Fruit fly (Drosophila melanogaster) whole organism, wandering third instar larva: ENCODE data around the gene Bug22.

Experiments
- Abd-B ChIP-seq: fragments of >200 bp; optimal IDR thresholded peaks from 2 replicates; lab custom pipeline; 2017; ENCODE audit warnings: missing biosample characterization, missing genetic modification characterization
- CG32264 ChIP-seq: fragments of 200-800 bp; sonication (Bioruptor generic); optimal IDR thresholded peaks from 2 replicates; lab custom pipeline; 2016; ENCODE audit warnings: missing biosample characterization, missing genetic modification characterization
- CG9705 ChIP-seq: fragments of 200-800 bp; sonication (Bioruptor generic); optimal IDR thresholded peaks from 2 replicates; lab custom pipeline; 2018; ENCODE audit warnings: missing biosample characterization, mild to moderate bottlenecking, missing genetic modification characterization
- CrebA ChIP-seq: fragments of 200-800 bp; sonication (Bioruptor generic); optimal IDR thresholded peaks from 2 replicates; lab custom pipeline; 2016; ENCODE audit warnings: missing biosample characterization, mild to moderate bottlenecking, missing genetic modification characterization, borderline replicate concordance
- Dfd ChIP-seq: fragments of >200 bp; optimal IDR thresholded peaks from 2 replicates; lab custom pipeline; 2017; ENCODE audit warnings: missing biosample characterization, missing genetic modification characterization
- Dif ChIP-seq: fragments of 200-275, 200-300 bp; sonication (Bioruptor generic); optimal IDR thresholded peaks from 2 replicates; lab custom pipeline; 2018; ENCODE audit warnings: missing biosample characterization, missing genetic modification characterization; ENCODE audit not compliant: partially characterized antibody
- GATAd ChIP-seq: sonication (Bioruptor generic); optimal IDR thresholded peaks from 2 replicates; lab custom pipeline; 2016; ENCODE audit warnings: missing biosample characterization, missing genetic modification characterization
- HLH106 ChIP-seq: fragments of 200-800 bp; optimal IDR thresholded peaks from 3 replicates; lab custom pipeline; 2019; ENCODE audit warnings: missing biosample characterization, mild to moderate bottlenecking, missing genetic modification characterization, moderate library complexity
- Hnf4 ChIP-seq: fragments of 200-800 bp; sonication (Bioruptor generic); optimal IDR thresholded peaks from 2 replicates; lab custom pipeline; 2016; ENCODE audit warnings: missing biosample characterization, mild to moderate bottlenecking, missing genetic modification characterization
- Hr78 ChIP-seq: fragments of >200 bp; optimal IDR thresholded peaks from 2 replicates; lab custom pipeline; 2017; ENCODE audit warnings: missing biosample characterization, missing genetic modification characterization
- Hr83 ChIP-seq: fragments of 200-300 bp; sonication (Bioruptor generic); optimal IDR thresholded peaks from 2 replicates; lab custom pipeline; 2016; ENCODE audit warnings: missing biosample characterization, mild to moderate bottlenecking, missing genetic modification characterization, moderate library complexity; ENCODE audit not compliant: poor library complexity, severe bottlenecking
- Jra ChIP-seq: sonication (Bioruptor generic); optimal IDR thresholded peaks from 2 replicates; lab custom pipeline; 2016; ENCODE audit warnings: missing biosample characterization, missing genetic modification characterization
- Mio ChIP-seq: sonication (Bioruptor generic); optimal IDR thresholded peaks from 2 replicates; lab custom pipeline; 2016; ENCODE audit warnings: missing biosample characterization, missing genetic modification characterization
- Myc ChIP-seq: fragments of >200 bp; optimal IDR thresholded peaks from 2 replicates; lab custom pipeline; 2017
- N ChIP-seq: fragments of >200 bp; optimal IDR thresholded peaks from 2 replicates; lab custom pipeline; 2018; ENCODE audit warnings: missing biosample characterization, missing external identifiers, missing genetic modification characterization
- OdsH ChIP-seq: fragments of 200-800 bp; sonication (Bioruptor generic); optimal IDR thresholded peaks from 2 replicates; lab custom pipeline; 2016; ENCODE audit warnings: missing biosample characterization, mild to moderate bottlenecking, missing genetic modification characterization
- Rel ChIP-seq, 2 experiments: fragments of 200-800 bp; sonication (Bioruptor generic) in 1 of 2; optimal IDR thresholded peaks; 2 replicates in 1 of 2; 3 replicates in 1 of 2; lab custom pipeline; 2016 to 2019; ENCODE audit warnings: mild to moderate bottlenecking in 2 of 2, missing biosample characterization in 2 of 2, missing genetic modification characterization in 2 of 2, moderate library complexity in 1 of 2
- Sp1 ChIP-seq: fragments of 200-800 bp; sonication (Bioruptor generic); optimal IDR thresholded peaks from 3 replicates; lab custom pipeline; 2019; ENCODE audit warnings: missing biosample characterization, mild to moderate bottlenecking, missing genetic modification characterization, moderate library complexity
- Vsx2 ChIP-seq: fragments of 200-300, 225-300 bp; sonication (Bioruptor generic); optimal IDR thresholded peaks from 2 replicates; lab custom pipeline; 2018; ENCODE audit warnings: missing biosample characterization, missing genetic modification characterization; ENCODE audit not compliant: partially characterized antibody
- br ChIP-seq: fragments of 200-800 bp; sonication (Bioruptor generic); optimal IDR thresholded peaks from 2 replicates; lab custom pipeline; 2016; ENCODE audit warnings: missing biosample characterization, missing genetic modification characterization
- brk ChIP-seq: fragments of 200-800 bp; sonication (Bioruptor generic); optimal IDR thresholded peaks from 2 replicates; lab custom pipeline; 2016; ENCODE audit warnings: missing biosample characterization, mild to moderate bottlenecking, missing genetic modification characterization
- dl ChIP-seq, 2 experiments: fragments of 175-275, 200-275 bp in 1 of 2; fragments of 200-275 bp in 1 of 2; sonication (Bioruptor generic); optimal IDR thresholded peaks; lab custom pipeline; 2018; ENCODE audit warnings: mild to moderate bottlenecking in 2 of 2, missing biosample characterization in 2 of 2, missing genetic modification characterization in 2 of 2, moderate library complexity in 2 of 2; ENCODE audit not compliant: partially characterized antibody in 2 of 2, insufficient read depth in 1 of 2
- dmrt93B ChIP-seq: fragments of 200-800 bp; sonication (Bioruptor generic); optimal IDR thresholded peaks from 2 replicates; lab custom pipeline; 2018; ENCODE audit warnings: missing biosample characterization, mild to moderate bottlenecking, missing genetic modification characterization
- dsf ChIP-seq: sonication (Bioruptor generic); optimal IDR thresholded peaks from 2 replicates; lab custom pipeline; 2016; ENCODE audit warnings: missing biosample characterization, missing genetic modification characterization, borderline replicate concordance
- ey ChIP-seq: fragments of 200-800 bp; sonication (Bioruptor generic); optimal IDR thresholded peaks from 2 replicates; lab custom pipeline; 2016; ENCODE audit warnings: missing biosample characterization, missing genetic modification characterization
- foxo ChIP-seq, 2 experiments: fragments of 200-800 bp; sonication (Bioruptor generic); optimal IDR thresholded peaks; 2 replicates in 1 of 2; 3 replicates in 1 of 2; lab custom pipeline; 2016 to 2017; ENCODE audit warnings: missing biosample characterization in 2 of 2, missing genetic modification characterization in 2 of 2
- fru ChIP-seq: fragments of 200-800 bp; sonication (Bioruptor generic); optimal IDR thresholded peaks from 3 replicates; lab custom pipeline; 2016; ENCODE audit warnings: missing biosample characterization, mild to moderate bottlenecking, missing genetic modification characterization
- h ChIP-seq: fragments of 200-800 bp; sonication (Bioruptor generic); optimal IDR thresholded peaks from 3 replicates; lab custom pipeline; 2016; ENCODE audit warnings: missing biosample characterization, mild to moderate bottlenecking, missing genetic modification characterization
- jim ChIP-seq: fragments of 175-275, 200-325 bp; sonication (Bioruptor generic); optimal IDR thresholded peaks from 2 replicates; lab custom pipeline; 2016; ENCODE audit warnings: missing biosample characterization, mild to moderate bottlenecking, missing genetic modification characterization
- lola ChIP-seq: fragments of >200 bp; optimal IDR thresholded peaks from 2 replicates; lab custom pipeline; 2017; ENCODE audit warnings: missing biosample characterization, missing genetic modification characterization
- pan ChIP-seq: fragments of >200 bp; optimal IDR thresholded peaks from 2 replicates; lab custom pipeline; 2017
- psq ChIP-seq: fragments of 200-800 bp; sonication (Bioruptor generic); optimal IDR thresholded peaks from 3 replicates; lab custom pipeline; 2017; ENCODE audit warnings: missing biosample characterization, mild to moderate bottlenecking, missing genetic modification characterization, moderate library complexity
- rgr ChIP-seq: fragments of 200-800 bp; sonication (Bioruptor generic); optimal IDR thresholded peaks from 3 replicates; lab custom pipeline; 2016; ENCODE audit warnings: missing biosample characterization, mild to moderate bottlenecking, missing genetic modification characterization
- sage ChIP-seq: fragments of 200-800 bp; sonication (Bioruptor generic); optimal IDR thresholded peaks from 2 replicates; lab custom pipeline; 2016; ENCODE audit warnings: missing biosample characterization, mild to moderate bottlenecking, missing genetic modification characterization
- sv ChIP-seq: fragments of 200-800 bp; sonication (Bioruptor generic); optimal IDR thresholded peaks from 3 replicates; lab custom pipeline; 2016; ENCODE audit warnings: missing biosample characterization, missing genetic modification characterization
- tai ChIP-seq: sonication (Bioruptor generic); optimal IDR thresholded peaks from 2 replicates; lab custom pipeline; 2016; ENCODE audit warnings: missing biosample characterization, missing genetic modification characterization
- usp ChIP-seq: fragments of >200 bp; optimal IDR thresholded peaks from 2 replicates; lab custom pipeline; 2017; ENCODE audit warnings: missing biosample characterization, missing genetic modification characterization
- woc ChIP-seq: sonication (Bioruptor generic); optimal IDR thresholded peaks from 2 replicates; lab custom pipeline; 2016; ENCODE audit warnings: missing biosample characterization, mild to moderate bottlenecking, missing genetic modification characterization

The Bug22 gene

dm6 chr2L:10418981-10419380 is 11.7 kb downstream of the Bug22 start, which contains the start of gene RfC3:
Gene RfC3, plus strand, starts transcription at chr2L:10419190.
- TF ChIP-seq br (GFP tag; lab: Kevin White, UChicago) (no peak), dmrt93B (GFP tag; lab: Kevin White, UChicago) (no peak), N (no peak), GATAd (no peak), CG9705 (GFP tag; lab: Kevin White, UChicago) (no peak), Hnf4 (no peak), jim (GFP tag; lab: Kevin White, UChicago) (no peak), dsf (GFP tag; lab: Kevin White, UChicago) (no peak), ey (GFP tag; lab: Kevin White, UChicago) (no peak), tai (no peak), Hr78 (GFP tag; lab: Kevin White, UChicago) (no peak), foxo (GFP tag; optimal IDR thresholded peaks at IDR 0.05; lab: Kevin White, UChicago) (no peak)

- TF ChIP-seq HLH106 (tag; lab: Kevin White, UChicago) (peak; percentile 75), sage (GFP tag; lab: Kevin White, UChicago) (no peak), CG9705 (GFP tag; lab: Kevin White, UChicago) (peak; percentile 44), jim (GFP tag; lab: Kevin White, UChicago) (no peak), OdsH (GFP tag; lab: Kevin White, UChicago) (peak; percentile 5), woc (GFP tag; lab: Kevin White, UChicago) (peak; percentile 53), Myc (lab: Kevin White, UChicago) (no peak), Dif (GFP tag; lab: Kevin White, UChicago) (no peak), dl (GFP tag; optimal IDR thresholded peaks at IDR 0.05; lab: Kevin White, UChicago; ENCODE audit: insufficient read depth in 1 of 2, partially characterized antibody in 2 of 2) (no peak), rgr (GFP tag; lab: Kevin White, UChicago) (no peak), Hnf4 (peak; percentile 21), lola (GFP tag; lab: Kevin White, UChicago) (no peak), CrebA (GFP tag; lab: Kevin White, UChicago) (no peak), N (no peak), Sp1 (peak; percentile 61), dmrt93B (GFP tag; lab: Kevin White, UChicago) (no peak), Dfd (GFP tag; lab: Kevin White, UChicago) (no peak), fru (GFP tag; lab: Kevin White, UChicago) (no peak), psq (GFP tag; lab: Kevin White, UChicago) (peak; percentile 63), dsf (GFP tag; lab: Kevin White, UChicago) (no peak), Hr78 (GFP tag; lab: Kevin White, UChicago) (no peak), Mio (GFP tag; lab: Kevin White, UChicago) (no peak), CG32264 (peak; percentile 28), Abd-B (GFP tag; lab: Kevin White, UChicago) (no peak), usp (GFP tag; lab: Kevin White, UChicago) (no peak), Rel (GFP tag; optimal IDR thresholded peaks at IDR 0.05; lab: Kevin White, UChicago) (no peak), Rel (tag; optimal IDR thresholded peaks at IDR 0.05; lab: Kevin White, UChicago) (no peak), GATAd (no peak), Vsx2 (GFP tag; lab: Kevin White, UChicago) (no peak), brk (GFP tag; lab: Kevin White, UChicago) (no peak), tai (peak; percentile 5), pan (lab: Kevin White, UChicago) (no peak), br (GFP tag; lab: Kevin White, UChicago) (no peak), sv (GFP tag; lab: Kevin White, UChicago) (no peak), h (GFP tag; lab: Kevin White, UChicago) (no peak), Jra (GFP tag; lab: Kevin White, UChicago) (no peak), foxo (GFP tag; optimal IDR thresholded peaks at IDR 0.05; lab: Kevin White, UChicago) (no peak), Hr83 (GFP tag; lab: Kevin White, UChicago) (peak; percentile 49), ey (GFP tag; lab: Kevin White, UChicago) (peak; percentile 41)
Measured at dm6 chr2L:10413251-10414127, 17.2 kb downstream of the Bug22 start, which contains the start of the genes CG5355 and Klp31E. Gene CG5355, minus strand, starts transcription at chr2L:10413463. Gene Klp31E, plus strand, starts transcription at chr2L:10414017.
